Fruit fly (Drosophila melanogaster): Measurements from ENCODE around the gene Sytalpha.

Sytalpha gene

DNA sequence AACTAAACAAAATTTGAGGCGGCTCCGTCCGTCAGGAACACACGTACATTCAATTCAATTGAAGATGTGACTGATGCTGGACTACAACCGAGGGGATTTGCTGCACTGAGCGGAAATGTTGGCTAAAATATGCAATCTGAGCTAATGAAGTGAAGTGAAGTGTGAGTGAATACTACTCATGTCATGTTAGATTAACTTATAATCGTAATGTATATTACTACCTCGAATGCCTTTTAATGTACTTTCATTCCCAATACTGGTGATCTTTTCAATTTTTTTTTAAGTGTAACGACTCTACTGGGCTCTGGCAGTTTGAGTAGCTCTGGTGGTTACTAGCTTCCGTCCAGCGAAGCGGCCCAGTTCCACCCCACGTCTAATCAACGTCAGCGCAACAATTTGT, 9.1 kb upstream of the Sytalpha start (continued):
- TF ChIP-seq CG11085 (GFP tag; IDR thresholded peaks at IDR 0.05) (no peak), Oli (tag; optimal IDR thresholded peaks at IDR 0.05) (peak; percentile 88), CG8281 (tag; optimal IDR thresholded peaks at IDR 0.05) (no peak), CG10147 (GFP tag; optimal IDR thresholded peaks at IDR 0.05) (peak; percentile 5), chinmo (GFP tag; IDR thresholded peaks at IDR 0.05; ENCODE audit: partially characterized antibody) (no peak), Gsc (GFP tag; IDR thresholded peaks at IDR 0.05) (no peak), CG14710 (tag; optimal IDR thresholded peaks at IDR 0.05) (peak; percentile 0), grau (tag; optimal IDR thresholded peaks at IDR 0.05) (peak; percentile 56), CG7987 (GFP tag; optimal IDR thresholded peaks at IDR 0.05) (no peak), CG34224 (GFP tag; IDR thresholded peaks at IDR 0.05; ENCODE audit: partially characterized antibody) (no peak), Xrp1 (GFP tag; IDR thresholded peaks at IDR 0.05) (no peak; the same call in 1 of the 2 replicates), jumu (GFP tag; optimal IDR thresholded peaks at IDR 0.05) (peak; percentile 48), dysf (GFP tag; IDR thresholded peaks at IDR 0.05) (peak; percentile 37; the same call in 1 of the 3 replicates), BtbVII (GFP tag; optimal IDR thresholded peaks at IDR 0.05) (no peak), crp (GFP tag; optimal IDR thresholded peaks at IDR 0.05) (no peak), CG2120 (GFP tag; optimal IDR thresholded peaks at IDR 0.05) (peak; percentile 27), CG33557 (GFP tag; optimal IDR thresholded peaks at IDR 0.05) (peak; percentile 27), CG42726 (GFP tag; IDR thresholded peaks at IDR 0.05; ENCODE audit: partially characterized antibody) (no peak), CG1024 (GFP tag; IDR thresholded peaks at IDR 0.05) (no peak), CG14860 (GFP tag; IDR thresholded peaks at IDR 0.05; ENCODE audit: partially characterized antibody) (no peak), CG7372 (GFP tag; IDR thresholded peaks at IDR 0.05) (no peak), croc (GFP tag; conservative IDR thresholded peaks at IDR 0.05) (peak; percentile 22; the same call in 1 of the 3 replicates), CG4854 (GFP tag; optimal IDR thresholded peaks at IDR 0.05) (no peak), CG15696 (tag; optimal IDR thresholded peaks at IDR 0.05) (no peak), Hr3 (GFP tag; optimal IDR thresholded peaks at IDR 0.05) (peak; percentile 40), CG10366 (GFP tag; IDR thresholded peaks at IDR 0.05) (peak; percentile 36), CG10209 (GFP tag; optimal IDR thresholded peaks at IDR 0.05) (peak; percentile 42), CG9727 (GFP tag; optimal IDR thresholded peaks at IDR 0.05) (peak; percentile 52), slbo (GFP tag; IDR thresholded peaks at IDR 0.05) (0 out of 2 replicates have a peak, but pooled peaks have one; percentile 8), Eip74EF (GFP tag; optimal IDR thresholded peaks at IDR 0.05) (no peak), knrl (GFP tag; IDR thresholded peaks at IDR 0.05; ENCODE audit: partially characterized antibody) (no peak), dimm (GFP tag; IDR thresholded peaks at IDR 0.05) (no peak), CTCF (GFP tag; optimal IDR thresholded peaks at IDR 0.05) (no peak), Sry-β (GFP tag; optimal IDR thresholded peaks at IDR 0.05) (no peak), gro (GFP tag; optimal IDR thresholded peaks at IDR 0.05) (no peak), CG8089 (GFP tag; optimal IDR thresholded peaks at IDR 0.05) (peak; percentile 51), CG30431 (GFP tag; optimal IDR thresholded peaks at IDR 0.05) (peak; percentile 12), onecut (GFP tag; IDR thresholded peaks at IDR 0.05) (peak; percentile 22; the same call in 1 of the 2 replicates), dmrt11E (tag; optimal IDR thresholded peaks at IDR 0.05) (peak; percentile 74), CG12659 (GFP tag; optimal IDR thresholded peaks at IDR 0.05) (peak; percentile 12), Antp (GFP tag; optimal IDR thresholded peaks at IDR 0.05) (peak; percentile 52), nmo (GFP tag; optimal IDR thresholded peaks at IDR 0.05) (peak; percentile 58), Abd-B (GFP tag; optimal IDR thresholded peaks at IDR 0.05) (peak; percentile 26), CG6765 (GFP tag; optimal IDR thresholded peaks at IDR 0.05) (no peak), sim (GFP tag; IDR thresholded peaks at IDR 0.05) (no peak), bsh (GFP tag; optimal IDR thresholded peaks at IDR 0.05) (peak in 1 of 2 experiments; percentile 76), Lpt (GFP tag; optimal IDR thresholded peaks at IDR 0.05) (no peak), stc (GFP tag; IDR thresholded peaks at IDR 0.05) (no peak), Atf-2 (GFP tag; optimal IDR thresholded peaks at IDR 0.05) (peak; percentile 38), prd (optimal IDR thresholded peaks at IDR 0.05) (no peak), prd (GFP tag; IDR thresholded peaks at IDR 0.05) (peak; percentile 37; the same call in 1 of the 3 replicates)

Measured in whole organism, embryonic.